Fruit fly (Drosophila melanogaster) whole organism, embryonic: ENCODE results near the gene CG5435.

ENCODE experiments used
- Atf-2 ChIP-seq: fragments of 200-800 bp; sonication (Bioruptor generic); optimal IDR thresholded peaks from 2 replicates; lab custom pipeline; 2016; ENCODE audit warnings: missing biosample characterization, missing genetic modification characterization
- Awh ChIP-seq: fragments of 200-800 bp; sonication (Bioruptor generic); IDR thresholded peaks from 2 replicates; pipeline ENCODE4, ENCODE4 v1.3.6; 2022; ENCODE audit warnings: missing biosample characterization, missing genetic modification characterization
- CG11085 ChIP-seq: fragments of 200-800 bp; sonication (Bioruptor generic); IDR thresholded peaks from 2 replicates; pipeline ENCODE4 v1.3.6; 2022; ENCODE audit warnings: missing biosample characterization, missing genetic modification characterization
- CG11695 ChIP-seq: fragments of 200-800 bp; sonication (Bioruptor generic); IDR thresholded peaks from 3 replicates; pipeline ENCODE4 v1.3.6; 2022; ENCODE audit warnings: missing biosample characterization, missing genetic modification characterization
- CG12155 ChIP-seq: fragments of 200-800 bp; sonication (Bioruptor generic); optimal IDR thresholded peaks from 3 replicates; lab custom pipeline; 2016; ENCODE audit warnings: missing biosample characterization, missing genetic modification characterization
- CG12744 ChIP-seq: fragments of 200-800 bp; sonication (Bioruptor generic); optimal IDR thresholded peaks from 2 replicates; lab custom pipeline; 2016; ENCODE audit warnings: missing biosample characterization, missing genetic modification characterization
- CG12942 ChIP-seq: fragments of 200-800 bp; sonication (Bioruptor generic); optimal IDR thresholded peaks from 3 replicates; lab custom pipeline; 2016; ENCODE audit warnings: missing biosample characterization, missing genetic modification characterization
- CG17802 ChIP-seq: fragments of 200-800 bp; sonication (Bioruptor generic); optimal IDR thresholded peaks from 2 replicates; lab custom pipeline; 2018; ENCODE audit warnings: missing biosample characterization, mild to moderate bottlenecking, missing genetic modification characterization, moderate library complexity
- CG18619 ChIP-seq: fragments of 200-800 bp; sonication (Bioruptor generic); optimal IDR thresholded peaks from 3 replicates; lab custom pipeline; 2017; ENCODE audit warnings: missing biosample characterization, mild to moderate bottlenecking, missing genetic modification characterization
- CG2712 ChIP-seq: fragments of 200-800 bp; optimal IDR thresholded peaks from 3 replicates; lab custom pipeline; 2019; ENCODE audit warnings: missing biosample characterization, mild to moderate bottlenecking, missing genetic modification characterization, moderate library complexity
- CG2875 ChIP-seq: fragments of 200-800 bp; sonication (Bioruptor generic); optimal IDR thresholded peaks from 2 replicates; lab custom pipeline; 2017; ENCODE audit warnings: missing biosample characterization, mild to moderate bottlenecking, missing genetic modification characterization, missing genetic modification reagents
- CG33557 ChIP-seq: fragments of 200-800 bp; sonication (Bioruptor generic); optimal IDR thresholded peaks from 2 replicates; lab custom pipeline; 2019; ENCODE audit warnings: missing biosample characterization, mild to moderate bottlenecking, missing genetic modification characterization, moderate library complexity
- CG4282 ChIP-seq: fragments of 200-800 bp; sonication (Bioruptor generic); optimal IDR thresholded peaks from 2 replicates; lab custom pipeline; 2016; ENCODE audit warnings: missing biosample characterization, missing genetic modification characterization
- CG43689 ChIP-seq: fragments of 200-800 bp; sonication (Bioruptor generic); IDR thresholded peaks from 2 replicates; pipeline ENCODE4 v1.3.6; 2022; ENCODE audit warnings: missing biosample characterization, missing genetic modification characterization
- CG4404 ChIP-seq: fragments of 200-800 bp; sonication (Bioruptor generic); IDR thresholded peaks from 2 replicates; pipeline ENCODE4 v1.3.6; 2022; ENCODE audit warnings: missing biosample characterization, missing genetic modification characterization
- CG5245 ChIP-seq: fragments of 200-800 bp; sonication (Bioruptor generic); optimal IDR thresholded peaks from 3 replicates; lab custom pipeline; 2016; ENCODE audit warnings: missing biosample characterization, missing genetic modification characterization
- CG6854 ChIP-seq: fragments of 200-800 bp; sonication (Bioruptor generic); optimal IDR thresholded peaks from 3 replicates; lab custom pipeline; 2017; ENCODE audit warnings: missing biosample characterization, mild to moderate bottlenecking, missing genetic modification characterization
- CG7963 ChIP-seq: fragments of 200-800 bp; sonication (Bioruptor generic); IDR thresholded peaks from 3 replicates; pipeline ENCODE4 v1.3.6; 2022; ENCODE audit warnings: missing biosample characterization, missing genetic modification characterization; ENCODE audit not compliant: partially characterized antibody
- Dbx ChIP-seq: fragments of 200-800 bp; sonication (Bioruptor generic); IDR thresholded peaks from 3 replicates; pipeline ENCODE4 v1.3.6; 2022; ENCODE audit warnings: missing biosample characterization, missing genetic modification characterization
- Dfd ChIP-seq, 2 experiments: fragments of >200 bp; optimal IDR thresholded peaks; 2 replicates each; lab custom pipeline; 2017; ENCODE audit warnings: missing biosample characterization in 2 of 2, missing genetic modification characterization in 2 of 2
- Dll ChIP-seq: fragments of 200-800 bp; sonication (Bioruptor generic); IDR thresholded peaks from 4 replicates; pipeline ENCODE4 v1.3.6; 2022; ENCODE audit warnings: missing biosample characterization, missing genetic modification characterization; ENCODE audit not compliant: partially characterized antibody
- Lhr ChIP-seq: fragments of 200-800 bp; sonication (Bioruptor generic); optimal IDR thresholded peaks from 3 replicates; lab custom pipeline; 2017; ENCODE audit warnings: mild to moderate bottlenecking, missing biosample characterization, missing genetic modification reagents, missing genetic modification characterization
- Mes4 ChIP-seq: fragments of 200-800 bp; sonication (Bioruptor generic); optimal IDR thresholded peaks from 2 replicates; lab custom pipeline; 2016; ENCODE audit warnings: missing biosample characterization, missing genetic modification characterization
- NC2β ChIP-seq: fragments of 200-800 bp; sonication (Bioruptor generic); optimal IDR thresholded peaks from 2 replicates; lab custom pipeline; 2016; ENCODE audit warnings: missing biosample characterization, missing genetic modification characterization
- Opbp ChIP-seq: fragments of 200-800 bp; sonication (Bioruptor generic); IDR thresholded peaks from 3 replicates; pipeline ENCODE4 v1.3.6; 2022; ENCODE audit warnings: missing biosample characterization, missing genetic modification characterization; ENCODE audit not compliant: partially characterized antibody
- Ravus ChIP-seq: fragments of 200-800 bp; sonication (Bioruptor generic); IDR thresholded peaks from 2 replicates; pipeline ENCODE4 v1.3.6; 2022; ENCODE audit warnings: missing biosample characterization, missing genetic modification characterization
- Sin3A ChIP-seq: fragments of >200 bp; optimal IDR thresholded peaks from 2 replicates; lab custom pipeline; 2018
- ab ChIP-seq: fragments of 200-800 bp; sonication (Bioruptor generic); optimal IDR thresholded peaks from 2 replicates; lab custom pipeline; 2016; ENCODE audit warnings: missing biosample characterization, missing genetic modification characterization
- ase ChIP-seq: fragments of 200-800 bp; sonication (Bioruptor generic); IDR thresholded peaks from 3 replicates; pipeline ENCODE4 v1.3.6; 2022; ENCODE audit warnings: missing biosample characterization, missing genetic modification characterization
- ash1 ChIP-seq: fragments of 200-800 bp; sonication (Bioruptor generic); optimal IDR thresholded peaks from 2 replicates; lab custom pipeline; 2018; ENCODE audit warnings: missing biosample characterization, mild to moderate bottlenecking, missing genetic modification characterization
- ato ChIP-seq: fragments of 200-800 bp; sonication (Bioruptor generic); IDR thresholded peaks from 2 replicates; pipeline ENCODE4 v1.3.6; 2022; ENCODE audit warnings: missing biosample characterization, missing genetic modification characterization; ENCODE audit not compliant: partially characterized antibody
- bbx ChIP-seq: fragments of 200-800 bp; sonication (Bioruptor generic); IDR thresholded peaks from 2 replicates; pipeline ENCODE4 v1.3.6; 2022; ENCODE audit warnings: missing biosample characterization, missing genetic modification characterization; ENCODE audit not compliant: partially characterized antibody
- btn ChIP-seq: fragments of 200-800 bp; sonication (Bioruptor generic); optimal IDR thresholded peaks from 2 replicates; lab custom pipeline; 2016; ENCODE audit warnings: missing biosample characterization, missing genetic modification characterization
- chif ChIP-seq, 2 experiments: fragments of 200-800 bp; sonication (Bioruptor generic); optimal IDR thresholded peaks; 3 replicates each; lab custom pipeline; 2016; ENCODE audit warnings: missing biosample characterization in 2 of 2, missing genetic modification characterization in 2 of 2
- dmrt99B ChIP-seq: fragments of 200-800 bp; sonication (Bioruptor generic); optimal IDR thresholded peaks from 2 replicates; lab custom pipeline; 2018; ENCODE audit warnings: missing biosample characterization, mild to moderate bottlenecking, missing genetic modification characterization, moderate library complexity
- dysf ChIP-seq: fragments of 200-800 bp; sonication (Bioruptor generic); IDR thresholded peaks from 3 replicates; pipeline ENCODE4 v1.3.6; 2022; ENCODE audit warnings: missing biosample characterization, missing genetic modification characterization
- fru ChIP-seq: fragments of >200 bp; optimal IDR thresholded peaks from 2 replicates; lab custom pipeline; 2017
- ftz-f1 ChIP-seq: fragments of 200-800 bp; sonication (Bioruptor generic); optimal IDR thresholded peaks from 2 replicates; lab custom pipeline; 2016; ENCODE audit warnings: missing biosample characterization, missing genetic modification characterization
- hkb ChIP-seq, 2 experiments: fragments of 200-800 bp in 1 of 2; fragments of >200 bp in 1 of 2; sonication (Bioruptor generic) in 1 of 2; IDR thresholded peaks in 1 of 2; optimal IDR thresholded peaks in 1 of 2; 2 replicates each; pipeline versions ENCODE4 v1.3.6 to Lab custom; 2017 to 2022; ENCODE audit warnings: missing biosample characterization in 1 of 2, missing genetic modification characterization in 1 of 2
- kay ChIP-seq: fragments of 200-800 bp; sonication (Bioruptor generic); optimal IDR thresholded peaks from 2 replicates; lab custom pipeline; 2016; ENCODE audit warnings: missing biosample characterization, missing genetic modification characterization
- lola ChIP-seq, 3 experiments: fragments of >200 bp in 2 of 3; fragments of 200-800 bp in 1 of 3; sonication (Bioruptor generic) in 1 of 3; optimal IDR thresholded peaks; 2 replicates each; lab custom pipeline; 2017 to 2019; ENCODE audit warnings: missing biosample characterization in 3 of 3, missing genetic modification characterization in 3 of 3, mild to moderate bottlenecking in 1 of 3, moderate library complexity in 1 of 3
- nerfin-1 ChIP-seq: fragments of 200-800 bp; sonication (Bioruptor generic); optimal IDR thresholded peaks from 3 replicates; lab custom pipeline; 2019; ENCODE audit warnings: missing biosample characterization, mild to moderate bottlenecking, missing genetic modification characterization, moderate library complexity
- nom ChIP-seq: fragments of 200-800 bp; sonication (Bioruptor generic); optimal IDR thresholded peaks from 2 replicates; lab custom pipeline; 2017; ENCODE audit warnings: missing biosample characterization, missing genetic modification characterization, mild to moderate bottlenecking, moderate library complexity, missing genetic modification reagents
- oc ChIP-seq: fragments of 200-800 bp; sonication (Bioruptor generic); optimal IDR thresholded peaks from 2 replicates; lab custom pipeline; 2018; ENCODE audit warnings: missing biosample characterization, mild to moderate bottlenecking, missing genetic modification characterization, moderate library complexity
- pnt ChIP-seq: fragments of 200-800 bp; sonication (Bioruptor generic); optimal IDR thresholded peaks from 3 replicates; lab custom pipeline; 2016; ENCODE audit warnings: missing biosample characterization, missing genetic modification characterization
- ro ChIP-seq: fragments of 200-800 bp; sonication (Bioruptor generic); IDR thresholded peaks from 2 replicates; pipeline ENCODE4 v1.3.6; 2022; ENCODE audit warnings: missing biosample characterization, missing genetic modification characterization
- sisA ChIP-seq: fragments of 200-800 bp; sonication (Bioruptor generic); IDR thresholded peaks from 2 replicates; pipeline ENCODE4 v1.3.6; 2022; ENCODE audit warnings: missing biosample characterization, missing genetic modification characterization
- sob ChIP-seq: fragments of 200-800 bp; sonication (Bioruptor generic); IDR thresholded peaks from 2 replicates; pipeline ENCODE4 v1.3.6; 2022; ENCODE audit warnings: missing biosample characterization, missing genetic modification characterization
- stc ChIP-seq: fragments of 200-800 bp; sonication (Bioruptor generic); IDR thresholded peaks from 2 replicates; pipeline ENCODE4 v1.3.6; 2022; ENCODE audit warnings: missing biosample characterization, missing genetic modification characterization
- wor ChIP-seq: fragments of 200-800 bp; sonication (Bioruptor generic); IDR thresholded peaks from 2 replicates; pipeline ENCODE4 v1.3.6; 2022; ENCODE audit warnings: missing biosample characterization, missing genetic modification characterization

The CG5435 gene

DNA sequence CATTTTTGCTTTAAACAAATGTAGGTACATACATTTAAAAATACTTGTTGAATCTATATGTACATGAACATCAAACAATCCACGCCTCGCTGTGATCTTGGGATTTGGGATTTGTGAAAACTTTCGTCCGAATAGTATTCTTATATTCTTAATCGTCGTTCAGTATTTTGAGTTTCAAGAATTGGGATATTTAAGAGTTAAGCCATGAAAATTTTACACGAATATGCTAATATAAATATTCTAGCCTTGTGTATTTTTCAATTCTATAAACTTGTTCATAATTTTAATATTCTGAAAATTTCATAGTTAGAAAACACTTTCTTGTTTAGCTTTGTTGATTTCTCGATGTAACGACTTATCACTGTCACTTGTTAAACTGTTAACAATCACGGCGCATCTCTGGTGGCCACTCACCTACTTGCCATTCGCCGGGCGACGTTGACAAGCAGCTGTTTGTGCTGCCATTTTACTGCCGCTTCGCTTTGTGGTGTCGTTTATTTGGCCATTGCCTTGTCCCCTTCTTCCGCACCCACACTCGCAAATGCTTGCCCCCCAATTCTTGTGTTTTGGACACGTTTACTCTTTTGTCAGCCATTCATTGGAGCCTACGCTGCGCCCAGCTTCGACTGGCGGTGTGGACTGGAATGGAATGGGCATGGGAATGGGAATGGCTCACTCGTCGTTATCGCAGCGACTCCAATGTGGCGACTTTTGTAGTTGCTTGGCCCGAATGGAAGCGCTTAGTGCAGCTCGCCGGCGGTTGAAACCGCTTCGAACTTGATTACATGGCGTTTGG lies 5.5 kb upstream of the CG5435 start (continued):
- TF ChIP-seq CG11085 (GFP tag; lab: Robert Waterston, UW) (no peak), Dfd (GFP tag; optimal IDR thresholded peaks at IDR 0.05; lab: Kevin White, UChicago) (no peak), oc (no peak), CG12155 (GFP tag; lab: Kevin White, UChicago) (peak; percentile 74), ab (GFP tag; lab: Kevin White, UChicago) (no peak), stc (GFP tag; lab: Robert Waterston, UW) (no peak), Atf-2 (GFP tag; lab: Kevin White, UChicago) (no peak), bbx (GFP tag; lab: Robert Waterston, UW) (no peak), CG2712 (tag; lab: Kevin White, UChicago) (peak; percentile 0), dmrt99B (no peak), lola (GFP tag; optimal IDR thresholded peaks at IDR 0.05; lab: Kevin White, UChicago) (no peak), CG5245 (GFP tag; lab: Kevin White, UChicago) (no peak), ato (GFP tag; lab: Robert Waterston, UW) (no peak), Sin3A (lab: Kevin White, UChicago) (no peak), hkb (optimal IDR thresholded peaks at IDR 0.05; lab: Kevin White, UChicago) (no peak), hkb (GFP tag; IDR thresholded peaks at IDR 0.05; lab: Robert Waterston, UW) (0 out of 2 replicates have a peak, but pooled peaks have one; percentile 24), Dll (GFP tag; lab: Robert Waterston, UW) (0 out of 4 replicates have a peak, but pooled peaks have one; percentile 3), nom (GFP tag; lab: Kevin White, UChicago) (no peak), dysf (no peak), Mes4 (GFP tag; lab: Kevin White, UChicago) (no peak), nerfin-1 (tag; lab: Kevin White, UChicago) (no peak), CG2875 (GFP tag; lab: Kevin White, UChicago) (no peak), CG12942 (no peak), Awh (GFP tag; lab: Robert Waterston, UW) (no peak), sob (GFP tag; lab: Robert Waterston, UW) (no peak), Opbp (GFP tag; lab: Robert Waterston, UW) (peak; percentile 23; the same call in 1 of the 3 replicates), kay (GFP tag; lab: Kevin White, UChicago) (no peak), Dbx (GFP tag; lab: Robert Waterston, UW) (peak; percentile 63; the same call in 1 of the 3 replicates), CG6854 (GFP tag; lab: Kevin White, UChicago) (no peak), CG43689 (GFP tag; lab: Robert Waterston, UW) (no peak), CG12744 (GFP tag; lab: Kevin White, UChicago) (no peak), CG7963 (GFP tag; lab: Robert Waterston, UW) (no peak), Ravus (GFP tag; lab: Robert Waterston, UW) (no peak), ro (GFP tag; lab: Robert Waterston, UW) (no peak), ase (GFP tag; lab: Robert Waterston, UW) (no peak), CG4282 (no peak), ash1 (no peak), sisA (GFP tag; lab: Robert Waterston, UW) (no peak), CG18619 (GFP tag; lab: Kevin White, UChicago) (no peak), pnt (GFP tag; lab: Kevin White, UChicago) (no peak), wor (GFP tag; lab: Robert Waterston, UW) (no peak), fru (lab: Kevin White, UChicago) (no peak), ftz-f1 (GFP tag; lab: Kevin White, UChicago) (no peak), CG11695 (GFP tag; lab: Robert Waterston, UW) (no peak), btn (GFP tag; lab: Kevin White, UChicago) (no peak), NC2β (GFP tag; lab: Kevin White, UChicago) (no peak), CG17802 (tag; lab: Kevin White, UChicago) (no peak), CG4404 (GFP tag; lab: Robert Waterston, UW) (no peak), chif (GFP tag; optimal IDR thresholded peaks at IDR 0.05; lab: Kevin White, UChicago) (no peak), CG33557 (GFP tag; lab: Kevin White, UChicago) (no peak), Lhr (GFP tag; lab: Kevin White, UChicago) (no peak)
